Fruit fly (Drosophila melanogaster): Measurements from ENCODE around the gene CG8475.

CG8475 gene

DNA sequence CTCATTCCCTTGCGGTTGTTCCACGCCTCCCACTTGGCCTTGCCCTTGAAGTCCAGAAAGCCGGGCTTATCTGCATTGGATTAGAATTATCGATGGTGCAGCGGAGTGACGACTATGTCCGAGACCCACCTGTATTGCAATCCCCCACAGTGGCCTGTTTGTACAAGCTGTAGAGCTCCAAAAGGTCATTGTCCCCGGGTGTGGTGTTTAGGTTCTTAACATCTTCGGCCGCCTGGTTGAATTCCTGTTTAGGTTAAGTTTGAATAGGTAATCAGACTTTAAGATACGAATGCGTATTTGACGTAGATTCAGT lies 34.8 kb downstream of the CG8475 start:
- no peak for TF ChIP-seq psq (optimal IDR thresholded peaks at IDR 0.05)
- TF ChIP-seq EcR (GFP tag; optimal IDR thresholded peaks at IDR 0.05): peak; percentile 82 to 94

DNA sequence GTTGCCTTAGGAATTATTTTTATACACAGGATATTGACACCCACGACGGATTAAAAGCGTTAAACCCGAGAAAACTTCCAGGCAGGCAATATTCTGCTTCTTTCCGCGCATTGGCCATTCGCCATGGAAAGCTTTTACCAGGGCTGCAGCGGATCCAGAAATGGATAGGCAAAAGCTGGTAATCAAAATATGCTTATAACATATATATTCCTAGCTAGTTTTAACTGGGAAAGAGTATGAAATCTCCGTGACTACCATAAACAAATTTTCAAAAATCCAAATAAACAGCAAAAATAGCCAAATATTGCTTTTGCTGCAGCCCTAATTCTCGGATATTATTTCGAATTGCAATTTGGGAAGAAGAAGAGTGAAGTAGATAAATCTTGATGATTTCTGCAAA lies 37.2 kb downstream of the CG8475 start, which contains the start of the genes PAPLA1 and Rbsn-5:
PAPLA1 (minus strand) TSS at position 141 of the 400 bp plus-strand sequence.
Rbsn-5 (plus strand) TSS at position 335 of the 400 bp plus-strand sequence.
- no peak for TF ChIP-seq EcR (GFP tag; optimal IDR thresholded peaks at IDR 0.05)
- TF ChIP-seq Dll (optimal IDR thresholded peaks at IDR 0.05): no peak
- no peak for TF ChIP-seq psq (optimal IDR thresholded peaks at IDR 0.05)
- TF ChIP-seq usp (GFP tag; optimal IDR thresholded peaks at IDR 0.05): no peak
- no peak for TF ChIP-seq CG8478 (optimal IDR thresholded peaks at IDR 0.05)
- TF ChIP-seq pan (optimal IDR thresholded peaks at IDR 0.05): no peak

- TF ChIP-seq usp (GFP tag; optimal IDR thresholded peaks at IDR 0.05): no peak
- TF ChIP-seq EcR (GFP tag; optimal IDR thresholded peaks at IDR 0.05): no peak
- TF ChIP-seq pan (optimal IDR thresholded peaks at IDR 0.05): no peak
- no peak for TF ChIP-seq CG8478 (optimal IDR thresholded peaks at IDR 0.05)
- no peak for TF ChIP-seq psq (optimal IDR thresholded peaks at IDR 0.05)
- no peak for TF ChIP-seq Dll (optimal IDR thresholded peaks at IDR 0.05)
Observed at dm6 chr2L:8157166-8157565, 39.6 kb downstream of the CG8475 start.

DNA sequence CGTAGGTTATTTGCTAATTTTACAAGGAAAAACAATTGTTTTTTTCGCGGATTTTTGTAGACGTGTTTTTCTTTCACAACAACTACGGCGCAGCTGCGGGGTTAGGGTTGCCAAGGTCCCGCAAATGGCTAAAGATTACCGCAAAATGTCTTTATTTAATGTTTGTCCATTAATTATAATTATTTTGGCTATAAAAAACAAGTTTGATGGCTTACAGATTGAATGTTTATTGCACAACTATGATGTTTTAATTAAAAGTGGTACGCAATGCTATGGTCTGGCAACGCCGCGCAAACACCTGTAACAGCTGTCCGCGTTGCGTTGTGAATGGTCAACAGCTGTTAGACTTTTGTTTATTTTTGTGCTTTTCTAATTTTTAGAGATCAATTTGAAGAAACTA lies 40.0 kb downstream of the CG8475 start:
- TF ChIP-seq pan (optimal IDR thresholded peaks at IDR 0.05) (no peak), Dll (optimal IDR thresholded peaks at IDR 0.05) (no peak), EcR (GFP tag; optimal IDR thresholded peaks at IDR 0.05) (no peak), CG8478 (optimal IDR thresholded peaks at IDR 0.05) (no peak), psq (optimal IDR thresholded peaks at IDR 0.05) (no peak), usp (GFP tag; optimal IDR thresholded peaks at IDR 0.05) (no peak)

dm6 chr2L:8148514-8149085 lies 48.1 kb downstream of the CG8475 start:
- TF ChIP-seq usp (GFP tag; optimal IDR thresholded peaks at IDR 0.05) (no peak), pan (optimal IDR thresholded peaks at IDR 0.05) (no peak), CG8478 (optimal IDR thresholded peaks at IDR 0.05) (no peak), EcR (GFP tag; optimal IDR thresholded peaks at IDR 0.05) (no peak), psq (optimal IDR thresholded peaks at IDR 0.05) (no peak), Dll (optimal IDR thresholded peaks at IDR 0.05) (no peak)

dm6 chr2L:8146994-8147661 lies 49.6 kb downstream of the CG8475 start, which contains the start of gene CG31606:
Gene CG31606 (plus strand): TSS chr2L:8147611.
- no peak for TF ChIP-seq Dll (optimal IDR thresholded peaks at IDR 0.05)
- TF ChIP-seq psq (optimal IDR thresholded peaks at IDR 0.05): no peak
- TF ChIP-seq usp (GFP tag; optimal IDR thresholded peaks at IDR 0.05): no peak
- TF ChIP-seq pan (optimal IDR thresholded peaks at IDR 0.05): no peak
- TF ChIP-seq CG8478 (optimal IDR thresholded peaks at IDR 0.05): no peak
- no peak for TF ChIP-seq EcR (GFP tag; optimal IDR thresholded peaks at IDR 0.05)

DNA sequence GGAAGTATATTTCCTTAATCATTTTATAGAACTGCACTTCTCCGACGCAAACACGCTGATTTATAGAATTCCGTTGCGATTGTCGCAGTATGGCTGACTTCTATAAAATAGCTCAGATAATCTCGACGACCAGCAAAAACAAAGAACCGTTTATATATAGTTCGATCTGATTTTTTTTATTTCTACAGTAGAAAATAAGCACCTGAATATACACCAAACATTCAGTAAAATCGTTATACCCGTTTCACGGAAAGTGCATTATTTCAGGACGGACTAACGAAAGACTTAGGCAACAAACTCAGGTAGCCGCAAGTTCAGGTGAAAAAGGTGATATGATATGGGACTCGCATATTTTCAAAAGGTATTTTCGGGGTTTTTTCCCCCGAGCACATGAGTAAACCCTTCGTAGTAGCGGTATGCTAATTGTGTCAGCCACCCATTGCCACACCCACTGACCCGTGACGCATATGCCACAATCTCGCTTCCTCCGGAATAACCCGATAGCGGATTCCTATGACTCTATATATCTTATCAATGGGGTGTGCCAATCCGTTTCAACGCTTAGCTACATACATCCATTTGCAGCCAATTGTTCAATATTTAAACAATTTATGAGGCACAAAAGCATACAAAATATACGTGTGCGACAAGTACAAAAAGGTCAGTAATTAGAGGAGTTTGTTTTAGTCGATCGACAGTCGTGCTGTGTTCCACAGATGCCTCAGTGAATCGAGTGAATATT lies 51.5 kb downstream of the CG8475 start, which contains the start of the genes CG42763 and CG43394:
CG42763 (minus strand) TSS at position 41 of the 742 bp plus-strand sequence.
CG43394 (plus strand) TSS at position 692 of the 742 bp plus-strand sequence.
- TF ChIP-seq psq (optimal IDR thresholded peaks at IDR 0.05) (no peak), EcR (GFP tag; optimal IDR thresholded peaks at IDR 0.05) (no peak), CG8478 (optimal IDR thresholded peaks at IDR 0.05) (no peak), usp (GFP tag; optimal IDR thresholded peaks at IDR 0.05) (no peak), Dll (optimal IDR thresholded peaks at IDR 0.05) (no peak), pan (optimal IDR thresholded peaks at IDR 0.05) (no peak)

dm6 chr2L:8143947-8144346 lies 52.8 kb downstream of the CG8475 start, which contains the start of gene CG42762:
Gene CG42762 (minus strand): TSS chr2L:8144047.
- TF ChIP-seq pan (optimal IDR thresholded peaks at IDR 0.05): no peak
- TF ChIP-seq CG8478 (optimal IDR thresholded peaks at IDR 0.05): no peak
- TF ChIP-seq psq (optimal IDR thresholded peaks at IDR 0.05): no peak
- no peak for TF ChIP-seq EcR (GFP tag; optimal IDR thresholded peaks at IDR 0.05)

- TF ChIP-seq CG8478 (optimal IDR thresholded peaks at IDR 0.05) (no peak), EcR (GFP tag; optimal IDR thresholded peaks at IDR 0.05) (no peak), usp (GFP tag; optimal IDR thresholded peaks at IDR 0.05) (no peak), pan (optimal IDR thresholded peaks at IDR 0.05) (no peak), psq (optimal IDR thresholded peaks at IDR 0.05) (no peak), Dll (optimal IDR thresholded peaks at IDR 0.05) (no peak)
Observed at dm6 chr2L:8142760-8143159, 54.0 kb downstream of the CG8475 start.

Measured in whole organism.